Worm (Caenorhabditis elegans) whole organism, L4 larva: ENCODE data around the gene srt-29.
A peak's percentile ranks its signal among the peaks of the same experiment; 100 is the strongest.

Experiments used
- F26F4.8 ChIP-seq: fragments of 200-800 bp; sonication (Bioruptor generic); conservative IDR thresholded peaks from 2 replicates; pipeline ENCODE4 v1.3.6; 2022; ENCODE audit warnings: missing genetic modification characterization, missing compliant biosample characterization
- F44E2.7 ChIP-seq: fragments of 200-800 bp; sonication (Bioruptor generic); IDR thresholded peaks from 2 replicates; pipeline ENCODE4 v2.1.2; 2022; ENCODE audit warnings: missing genetic modification characterization, missing compliant biosample characterization
- T26A8.4 ChIP-seq: fragments of 200-800 bp; sonication (Bioruptor generic); IDR thresholded peaks from 2 replicates; pipeline ENCODE4 v1.3.6; 2022; ENCODE audit warnings: missing genetic modification characterization, missing compliant biosample characterization
- Y105C5A.15 ChIP-seq: fragments of 200-800 bp; sonication (Bioruptor generic); IDR thresholded peaks from 2 replicates; pipeline ENCODE4 v1.3.6; 2022; ENCODE audit warnings: missing genetic modification characterization, missing compliant biosample characterization
- aha-1 ChIP-seq: fragments of 150-350 bp; peaks from one replicate; lab custom pipeline; 2014; ENCODE audit warnings: missing biosample characterization, missing genetic modification characterization
- ceh-44 ChIP-seq: fragments of 200-800 bp; sonication (Bioruptor generic); IDR thresholded peaks from 2 replicates; pipeline ENCODE4 v1.3.6; 2022; ENCODE audit warnings: missing genetic modification reagents, missing genetic modification characterization, missing compliant biosample characterization
- cey-2 ChIP-seq: sonication (generic microtip); optimal IDR thresholded peaks from 3 replicates; lab custom pipeline; 2017; ENCODE audit warnings: missing genetic modification characterization, mild to moderate bottlenecking, missing compliant biosample characterization, antibody characterized with exemption, borderline replicate concordance; ENCODE audit not compliant: insufficient read depth
- dmd-9 ChIP-seq: fragments of 200-800 bp; sonication (Bioruptor generic); IDR thresholded peaks from 2 replicates; pipeline ENCODE4 v1.3.6; 2022; ENCODE audit warnings: missing genetic modification reagents, missing genetic modification characterization, missing compliant biosample characterization
- dpl-1 ChIP-seq: fragments of 150-350 bp; optimal IDR thresholded peaks from 2 replicates; lab custom pipeline; 2014; ENCODE audit warnings: missing biosample characterization, missing genetic modification reagents, missing genetic modification characterization
- egl-27 ChIP-seq: sonication (generic microtip); optimal IDR thresholded peaks from 3 replicates; lab custom pipeline; 2017; ENCODE audit warnings: missing biosample characterization, missing genetic modification reagents, missing genetic modification characterization
- fkh-10 ChIP-seq: fragments of 150-350 bp; optimal IDR thresholded peaks from 2 replicates; lab custom pipeline; 2014; ENCODE audit warnings: missing biosample characterization, missing genetic modification reagents, missing genetic modification characterization
- hlh-30 ChIP-seq: sonication (generic microtip); optimal IDR thresholded peaks from 2 replicates; lab custom pipeline; 2017; ENCODE audit warnings: antibody characterized with exemption, mild to moderate bottlenecking, missing genetic modification characterization, missing compliant biosample characterization; ENCODE audit not compliant: insufficient read depth
- hmg-1.1 ChIP-seq: fragments of 200-800 bp; sonication (Bioruptor generic); IDR thresholded peaks from 2 replicates; pipeline ENCODE4 v1.3.6; 2022; ENCODE audit warnings: missing genetic modification reagents, missing genetic modification characterization, missing compliant biosample characterization
- lin-1 ChIP-seq: fragments of 200-800 bp; sonication (Bioruptor generic); IDR thresholded peaks from 2 replicates; pipeline ENCODE4 v1.3.6; 2022; ENCODE audit warnings: missing genetic modification reagents, missing genetic modification characterization, missing compliant biosample characterization
- lin-15B ChIP-seq: fragments of 150-350 bp; sonication (generic microtip); optimal IDR thresholded peaks from 3 replicates; lab custom pipeline; 2014; ENCODE audit warnings: missing biosample characterization, missing genetic modification characterization
- lir-3 ChIP-seq: sonication (generic microtip); optimal IDR thresholded peaks from 2 replicates; lab custom pipeline; 2016; ENCODE audit warnings: mild to moderate bottlenecking, missing genetic modification characterization, missing compliant biosample characterization
- lsy-2 ChIP-seq, 2 experiments: fragments of 150-350 bp in 1 of 2; sonication (generic microtip) in 1 of 2; optimal IDR thresholded peaks; 2 replicates each; lab custom pipeline; 2014 to 2017; ENCODE audit warnings: missing biosample characterization in 2 of 2, missing genetic modification characterization in 2 of 2
- mdl-1 ChIP-seq, 2 experiments: fragments of 150-350 bp in 1 of 2; sonication (generic microtip) in 1 of 2; optimal IDR thresholded peaks; 2 replicates each; lab custom pipeline; 2014 to 2017; ENCODE audit warnings: missing biosample characterization in 2 of 2, missing genetic modification characterization in 2 of 2
- mdt-29 ChIP-seq: fragments of 200-800 bp; sonication (Bioruptor generic); IDR thresholded peaks from 2 replicates; pipeline ENCODE4 v1.3.6; 2022; ENCODE audit warnings: missing genetic modification reagents, missing genetic modification characterization, missing compliant biosample characterization
- mes-2 ChIP-seq: sonication (generic microtip); optimal IDR thresholded peaks from 2 replicates; lab custom pipeline; 2016; ENCODE audit warnings: missing genotype, mild to moderate bottlenecking, missing genetic modification characterization, missing compliant biosample characterization; ENCODE audit not compliant: poor library complexity, severe bottlenecking
- mxl-3 ChIP-seq: fragments of 200-800 bp; sonication (Bioruptor generic); optimal IDR thresholded peaks from 2 replicates; lab custom pipeline; 2018; ENCODE audit warnings: mild to moderate bottlenecking, missing genetic modification characterization, missing compliant biosample characterization
- nhr-10 ChIP-seq: fragments of 150-350 bp; optimal IDR thresholded peaks from 2 replicates; lab custom pipeline; 2014; ENCODE audit warnings: missing biosample characterization, missing genetic modification characterization
- nhr-6 ChIP-seq: fragments of 150-350 bp; optimal IDR thresholded peaks from 2 replicates; lab custom pipeline; 2014; ENCODE audit warnings: missing biosample characterization, missing genetic modification characterization
- nhr-77 ChIP-seq: fragments of 150-350 bp; optimal IDR thresholded peaks from 2 replicates; lab custom pipeline; 2014; ENCODE audit warnings: missing biosample characterization, missing genetic modification characterization
- php-3 ChIP-seq: fragments of 200-800 bp; sonication (Bioruptor generic); IDR thresholded peaks from 2 replicates; pipeline ENCODE4 v1.3.6; 2022; ENCODE audit warnings: missing genetic modification reagents, missing genetic modification characterization, missing compliant biosample characterization
- saeg-2 ChIP-seq: fragments of 200-800 bp; sonication (Bioruptor generic); IDR thresholded peaks from 2 replicates; pipeline ENCODE4 v1.3.6; 2022; ENCODE audit warnings: missing genetic modification reagents, missing genetic modification characterization, missing compliant biosample characterization
- set-16 ChIP-seq: fragments of 200-800 bp; sonication (Bioruptor generic); IDR thresholded peaks from 2 replicates; pipeline ENCODE4 v1.3.6; 2022; ENCODE audit warnings: missing genetic modification reagents, missing genetic modification characterization, missing compliant biosample characterization
- skn-1 ChIP-seq: fragments of 150-350 bp; optimal IDR thresholded peaks from 2 replicates; lab custom pipeline; 2014; ENCODE audit warnings: missing biosample characterization, missing genetic modification characterization
- spr-1 ChIP-seq: sonication (generic microtip); optimal IDR thresholded peaks from 2 replicates; lab custom pipeline; 2016; ENCODE audit warnings: mild to moderate bottlenecking, missing genetic modification characterization, missing compliant biosample characterization
- tra-1 ChIP-seq: fragments of 200-800 bp; sonication (Bioruptor generic); IDR thresholded peaks from 2 replicates; pipeline ENCODE4 v1.3.6; 2022; ENCODE audit warnings: missing genetic modification reagents, missing genetic modification characterization, missing compliant biosample characterization
- zfp-3 ChIP-seq: fragments of 200-800 bp; sonication (Bioruptor generic); conservative IDR thresholded peaks from 2 replicates; pipeline ENCODE4 v1.3.6; 2022; ENCODE audit warnings: missing genetic modification reagents, missing genetic modification characterization, missing compliant biosample characterization
- ztf-11 ChIP-seq: fragments of 150-350 bp; optimal IDR thresholded peaks from 2 replicates; lab custom pipeline; 2014; ENCODE audit warnings: missing biosample characterization, missing genetic modification characterization

The srt-29 gene

ce11 chrV:2761470-2761869 is 42.5 kb upstream of the srt-29 start:
- TF ChIP-seq aha-1 (tag; lab: Kevin White, UChicago) (no peak), set-16 (GFP tag; lab: Robert Waterston, UW) (peak; percentile 66)

ce11 chrV:2759456-2759855 is 40.5 kb upstream of the srt-29 start, which contains the start of gene srg-58:
srg-58 (minus strand) TSS chrV:2759556.
- no peak for TF ChIP-seq lin-15B (tag; lab: Kevin White, UChicago)
- no peak for TF ChIP-seq egl-27 (tag; lab: Kevin White, UChicago)
- no peak for TF ChIP-seq nhr-6 (tag; lab: Kevin White, UChicago)
- TF ChIP-seq mes-2, result no peak
- TF ChIP-seq dpl-1 (GFP tag; lab: Kevin White, UChicago), result no peak
- no peak for TF ChIP-seq fkh-10
- no peak for TF ChIP-seq hmg-1.1 (GFP tag; lab: Robert Waterston, UW)
- no peak for TF ChIP-seq lsy-2 (tag; optimal IDR thresholded peaks at IDR 0.05; lab: Kevin White, UChicago)
- no peak for TF ChIP-seq saeg-2 (GFP tag; lab: Robert Waterston, UW)
- TF ChIP-seq lin-1 (GFP tag; lab: Robert Waterston, UW), result no peak
- TF ChIP-seq nhr-77 (tag; lab: Kevin White, UChicago), result no peak
- no peak for TF ChIP-seq F44E2.7 (GFP tag; lab: Robert Waterston, UW)
- TF ChIP-seq hlh-30 (tag; lab: Kevin White, UChicago), result no peak
- TF ChIP-seq, all 104 proteins: peak for 0

ce11 chrV:2758437-2758836 is 39.5 kb upstream of the srt-29 start:
- TF ChIP-seq hmg-1.1 (GFP tag; lab: Robert Waterston, UW), result no peak
- TF ChIP-seq ceh-44 (GFP tag; lab: Robert Waterston, UW), result 0 out of 2 replicates have a peak, but pooled peaks have one; percentile 8
- 0 out of 2 replicates have a peak, but pooled peaks have one; percentile 32 for TF ChIP-seq F26F4.8 (GFP tag; lab: Robert Waterston, UW)
- TF ChIP-seq set-16 (GFP tag; lab: Robert Waterston, UW), result peak; percentile 55

- peak; percentile 86 for TF ChIP-seq set-16 (GFP tag; lab: Robert Waterston, UW)
- TF ChIP-seq egl-27 (tag; lab: Kevin White, UChicago), result no peak
- no peak for TF ChIP-seq T26A8.4 (GFP tag; lab: Robert Waterston, UW)
- TF ChIP-seq aha-1 (tag; lab: Kevin White, UChicago), result peak; percentile 37
- TF ChIP-seq mdt-29 (GFP tag; lab: Robert Waterston, UW), result no peak
- TF ChIP-seq fkh-10, result no peak
- TF ChIP-seq ztf-11 (tag; lab: Kevin White, UChicago), result no peak
- 0 out of 2 replicates have a peak, but pooled peaks have one; percentile 48 for TF ChIP-seq dmd-9 (GFP tag; lab: Robert Waterston, UW)
- no peak for TF ChIP-seq php-3 (GFP tag; lab: Robert Waterston, UW)
- TF ChIP-seq mxl-3 (GFP tag; lab: Kevin White, UChicago), result no peak
- TF ChIP-seq nhr-10, result no peak
- no peak for TF ChIP-seq lir-3 (tag; lab: Kevin White, UChicago)
- TF ChIP-seq skn-1 (tag; lab: Kevin White, UChicago), result no peak
Measured at ce11 chrV:2757226-2757893, 38.4 kb upstream of the srt-29 start, which contains the start of gene srx-28. srx-28 (minus strand) TSS chrV:2757276.

- TF ChIP-seq zfp-3 (GFP tag; lab: Robert Waterston, UW) (no peak), spr-1 (tag; lab: Kevin White, UChicago) (no peak), cey-2 (no peak), Y105C5A.15 (GFP tag; lab: Robert Waterston, UW) (no peak), mdl-1 (tag; optimal IDR thresholded peaks at IDR 0.05; lab: Kevin White, UChicago) (no peak), tra-1 (GFP tag; lab: Robert Waterston, UW) (no peak)
Measured at ce11 chrV:2753007-2753406, 34.1 kb upstream of the srt-29 start, which contains the start of gene srx-26. srx-26 (minus strand) TSS chrV:2753107.
